Worm (Caenorhabditis elegans): Measurements from ENCODE around the gene dct-12.

DNA sequence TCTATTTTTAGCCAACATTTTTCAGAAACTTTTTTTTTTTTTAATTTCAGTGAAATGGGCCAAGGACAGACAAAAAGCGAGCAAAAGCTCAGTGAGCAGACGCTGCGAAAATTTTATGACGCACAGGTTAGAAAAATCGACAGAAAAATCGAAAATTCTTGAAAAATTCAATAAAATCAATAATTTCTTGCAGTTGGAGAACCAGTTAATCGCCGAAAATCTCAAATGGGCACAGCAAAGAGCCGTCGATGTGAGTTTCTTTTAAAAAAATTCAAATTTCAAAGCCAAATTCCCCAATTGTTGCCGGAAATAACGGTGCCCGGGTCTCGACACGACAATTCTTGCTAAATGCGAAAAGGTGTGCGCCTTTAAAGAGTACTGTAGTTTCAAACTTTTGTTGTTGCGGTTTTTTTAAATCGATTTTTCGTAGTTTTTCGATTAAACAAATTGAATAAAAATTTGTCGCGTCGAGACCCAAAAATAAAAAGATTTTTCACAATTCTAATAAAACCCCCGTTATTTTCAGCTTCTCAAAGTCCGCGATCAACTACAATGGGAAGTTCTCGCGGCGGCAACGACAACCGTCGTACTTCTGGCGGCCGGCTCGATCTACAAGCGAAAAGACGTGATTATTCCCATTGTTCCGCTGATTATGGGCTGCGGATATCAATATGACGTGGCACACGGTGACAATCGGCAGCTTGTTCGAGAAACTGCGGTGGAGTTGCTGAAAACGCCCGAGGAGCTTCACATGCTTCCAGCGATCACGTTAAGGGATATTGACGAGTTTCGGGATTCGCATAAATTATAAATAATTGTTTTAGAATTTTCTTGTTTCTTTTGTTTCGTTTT lies 28.6 kb upstream of the dct-12 start, which contains the start of gene tag-280:
- TF ChIP-seq ama-1 (optimal IDR thresholded peaks at IDR 0.05) (no peak), ets-7 (tag; optimal IDR thresholded peaks at IDR 0.05) (no peak), flt-1 (GFP tag; IDR thresholded peaks at IDR 0.05) (no peak), hnd-1 (tag; optimal IDR thresholded peaks at IDR 0.05) (no peak), ceh-36 (tag; optimal IDR thresholded peaks at IDR 0.05) (no peak), tbx-37 (GFP tag; conservative IDR thresholded peaks at IDR 0.05) (no peak), scrt-1 (GFP tag; IDR thresholded peaks at IDR 0.05) (no peak), tbx-11 (GFP tag; IDR thresholded peaks at IDR 0.05) (no peak), hmg-4 (GFP tag; optimal IDR thresholded peaks at IDR 0.05) (no peak), hmbx-1 (tag; optimal IDR thresholded peaks at IDR 0.05) (no peak), aly-1 (tag; optimal IDR thresholded peaks at IDR 0.05) (no peak)
